Fruit fly (Drosophila melanogaster) whole organism: Measurements from ENCODE around the gene CG4281.

Experiments used
- CG8478 ChIP-seq: fragments of >200 bp; optimal IDR thresholded peaks from 2 replicates; lab custom pipeline; 2018; ENCODE audit warnings: inconsistent platforms
- Dll ChIP-seq: fragments of >200 bp; optimal IDR thresholded peaks from 2 replicates; lab custom pipeline; 2017
- pan ChIP-seq: fragments of >200 bp; optimal IDR thresholded peaks from 2 replicates; lab custom pipeline; 2017
- psq ChIP-seq: fragments of >200 bp; optimal IDR thresholded peaks from 2 replicates; lab custom pipeline; 2017
- usp ChIP-seq: fragments of >200 bp; optimal IDR thresholded peaks from 2 replicates; lab custom pipeline; 2017; ENCODE audit warnings: missing biosample characterization, missing genetic modification characterization, mixed read lengths

dm6 chrX:2089812-2090211, 24.9 kb upstream of the CG4281 start:
- TF ChIP-seq CG8478 (lab: Kevin White, UChicago) (no peak), Dll (lab: Kevin White, UChicago) (no peak), psq (no peak), usp (GFP tag; lab: Kevin White, UChicago) (no peak), pan (lab: Kevin White, UChicago) (no peak)
